Fruit fly (Drosophila melanogaster) whole organism: Measurements from ENCODE around the gene CG31673.

Source experiments
- CG8478 ChIP-seq: fragments of >200 bp; optimal IDR thresholded peaks from 2 replicates; lab custom pipeline; 2018; ENCODE audit warnings: inconsistent platforms
- Dll ChIP-seq: fragments of >200 bp; optimal IDR thresholded peaks from 2 replicates; lab custom pipeline; 2017
- EcR ChIP-seq, 2 experiments: fragments of >200 bp; optimal IDR thresholded peaks; 2 replicates each; lab custom pipeline; 2017; ENCODE audit warnings: missing biosample characterization in 2 of 2, missing genetic modification characterization in 2 of 2, missing genetic modification reagents in 2 of 2
- pan ChIP-seq: fragments of >200 bp; optimal IDR thresholded peaks from 2 replicates; lab custom pipeline; 2017
- psq ChIP-seq: fragments of >200 bp; optimal IDR thresholded peaks from 2 replicates; lab custom pipeline; 2017
- usp ChIP-seq: fragments of >200 bp; optimal IDR thresholded peaks from 2 replicates; lab custom pipeline; 2017; ENCODE audit warnings: missing biosample characterization, missing genetic modification characterization, mixed read lengths

- TF ChIP-seq pan (lab: Kevin White, UChicago) (no peak), CG8478 (lab: Kevin White, UChicago) (no peak), psq (lab: Kevin White, UChicago) (no peak), Dll (no peak), EcR (GFP tag; optimal IDR thresholded peaks at IDR 0.05; lab: Kevin White, UChicago) (no peak), usp (GFP tag; lab: Kevin White, UChicago) (no peak)
Observed at dm6 chr2L:20837885-20838284, 8.5 kb downstream of the CG31673 start, which contains the start of gene Spn38F.
